Fruit fly (Drosophila melanogaster): ENCODE results near the gene CG14143.

The CG14143 gene

DNA sequence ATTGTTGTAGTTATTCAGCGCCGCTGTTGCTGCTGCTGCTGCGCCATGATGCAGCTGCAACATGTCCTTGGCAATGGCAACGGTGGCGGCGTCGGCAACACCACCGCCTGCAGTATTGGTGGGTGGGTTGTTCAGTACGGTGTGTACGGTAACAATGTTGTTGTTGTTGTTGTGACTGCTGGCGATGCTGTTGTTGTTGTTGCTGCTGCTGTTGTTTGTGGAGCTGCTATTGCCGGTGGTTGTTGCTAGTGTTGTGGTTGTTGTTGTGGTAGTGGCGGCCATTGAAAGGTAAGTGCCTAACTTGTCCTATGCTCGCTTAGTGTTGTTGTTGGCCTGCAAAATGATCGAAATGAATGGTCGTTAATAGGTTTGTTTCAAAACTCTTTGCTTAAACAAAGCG lies 17.1 kb upstream of the CG14143 start:
- no peak for TF ChIP-seq D1 (tag; optimal IDR thresholded peaks at IDR 0.05)
- TF ChIP-seq CG4496 (GFP tag; IDR thresholded peaks at IDR 0.05), result no peak
- TF ChIP-seq CG10348 (GFP tag; IDR thresholded peaks at IDR 0.05), result no peak
- TF ChIP-seq CG32121 (GFP tag; IDR thresholded peaks at IDR 0.05), result no peak
- TF ChIP-seq CG8301 (tag; optimal IDR thresholded peaks at IDR 0.05), result no peak
- TF ChIP-seq Pif1A (GFP tag; optimal IDR thresholded peaks at IDR 0.05), result no peak
- no peak for TF ChIP-seq CG15710 (tag; optimal IDR thresholded peaks at IDR 0.05)
- TF ChIP-seq Snoo (tag; optimal IDR thresholded peaks at IDR 0.05), result no peak
- no peak for TF ChIP-seq CG9948 (tag; optimal IDR thresholded peaks at IDR 0.05)
- no peak for TF ChIP-seq gl (tag; optimal IDR thresholded peaks at IDR 0.05)
- TF ChIP-seq Pif1B (GFP tag; optimal IDR thresholded peaks at IDR 0.05), result no peak
- TF ChIP-seq CG8159 (tag; optimal IDR thresholded peaks at IDR 0.05), result no peak
- TF ChIP-seq fd96Ca (GFP tag; IDR thresholded peaks at IDR 0.05), result no peak
- TF ChIP-seq EcR (GFP tag; optimal IDR thresholded peaks at IDR 0.05), result no peak

DNA sequence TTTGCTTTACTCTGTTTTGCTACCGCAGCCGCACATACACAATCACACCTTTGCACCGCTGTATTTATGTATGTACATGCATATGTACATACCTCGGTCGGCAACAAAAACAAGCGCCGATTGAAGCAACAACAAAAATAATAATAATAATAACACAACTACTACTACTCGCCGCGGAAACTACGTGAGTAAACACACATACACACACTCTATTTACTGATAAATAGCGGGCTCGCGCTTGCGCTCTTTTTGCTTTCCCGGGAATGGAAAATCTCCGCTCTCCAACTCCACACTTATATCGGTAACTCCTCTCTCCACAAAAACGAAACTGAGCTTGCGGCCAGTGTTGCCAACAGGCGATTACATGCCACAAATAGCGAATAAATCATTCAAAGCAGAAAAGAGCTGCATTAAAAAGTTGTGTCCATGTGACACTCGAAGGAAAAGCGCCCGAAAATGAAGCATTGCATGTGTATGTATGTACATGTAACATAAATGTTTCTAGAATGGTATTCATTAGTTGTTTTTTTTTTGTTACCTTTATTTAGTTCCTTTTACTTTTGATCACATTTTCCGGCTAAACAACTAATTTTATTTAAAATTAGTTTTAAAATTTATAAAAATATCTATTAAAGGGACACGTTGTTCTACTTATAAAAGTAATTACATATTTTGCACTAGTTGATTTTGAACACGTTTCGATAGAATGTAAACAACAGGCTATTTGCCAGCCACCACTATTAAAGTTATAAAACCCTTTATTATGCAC lies 16.0 kb upstream of the CG14143 start:
- TF ChIP-seq CG4496 (GFP tag; IDR thresholded peaks at IDR 0.05) (peak; percentile 59; the same call in 2 of the 3 replicates), CG12605 (GFP tag; IDR thresholded peaks at IDR 0.05) (peak; percentile 72), CG14655 (GFP tag; optimal IDR thresholded peaks at IDR 0.05) (peak; percentile 2), Snoo (tag; optimal IDR thresholded peaks at IDR 0.05) (no peak), CG17806 (tag; optimal IDR thresholded peaks at IDR 0.05) (no peak), CG32121 (GFP tag; IDR thresholded peaks at IDR 0.05) (peak; percentile 67), rn (GFP tag; IDR thresholded peaks at IDR 0.05) (no peak), CG34367 (tag; optimal IDR thresholded peaks at IDR 0.05) (no peak), CG10348 (GFP tag; IDR thresholded peaks at IDR 0.05) (no peak), gl (tag; optimal IDR thresholded peaks at IDR 0.05) (peak; percentile 55), Pif1A (GFP tag; optimal IDR thresholded peaks at IDR 0.05) (peak; percentile 42), CG15710 (tag; optimal IDR thresholded peaks at IDR 0.05) (no peak), fd96Ca (GFP tag; IDR thresholded peaks at IDR 0.05) (peak; percentile 69; the same call in 2 of the 3 replicates), CG13204 (GFP tag; optimal IDR thresholded peaks at IDR 0.05) (peak; percentile 64), D1 (tag; optimal IDR thresholded peaks at IDR 0.05) (no peak), Ets98B (GFP tag; IDR thresholded peaks at IDR 0.05) (peak; percentile 65), CG9948 (tag; optimal IDR thresholded peaks at IDR 0.05) (no peak), CG8301 (tag; optimal IDR thresholded peaks at IDR 0.05) (no peak), Pif1B (GFP tag; optimal IDR thresholded peaks at IDR 0.05) (no peak), EcR (GFP tag; optimal IDR thresholded peaks at IDR 0.05) (peak; percentile 29), CG8159 (tag; optimal IDR thresholded peaks at IDR 0.05) (no peak)

DNA sequence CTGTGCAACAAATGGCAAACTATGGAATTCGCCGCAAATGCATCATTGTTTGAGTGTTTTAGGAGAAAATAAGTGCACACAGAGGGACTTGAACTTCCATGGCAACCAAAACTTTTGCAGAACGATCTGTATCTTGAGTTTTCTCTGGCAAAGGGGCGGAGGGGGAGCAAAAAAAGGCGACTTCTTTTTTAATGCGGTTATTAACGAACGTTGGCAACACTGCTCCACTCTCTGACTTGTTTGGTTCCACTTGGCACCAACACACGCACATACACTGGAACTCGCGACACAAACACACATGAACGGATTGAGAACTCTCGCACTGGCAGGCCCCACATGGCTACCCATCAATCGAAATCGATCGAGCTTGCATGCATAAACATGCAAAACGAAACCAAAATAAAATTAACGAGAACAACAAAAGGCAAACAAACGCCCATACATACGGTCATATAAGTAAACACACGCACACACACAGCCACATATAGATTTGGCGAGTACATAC lies 15.3 kb upstream of the CG14143 start:
- no peak for TF ChIP-seq CG15710 (tag; optimal IDR thresholded peaks at IDR 0.05)
- no peak for TF ChIP-seq CG8159 (tag; optimal IDR thresholded peaks at IDR 0.05)
- no peak for TF ChIP-seq CG32121 (GFP tag; IDR thresholded peaks at IDR 0.05)
- TF ChIP-seq rn (GFP tag; IDR thresholded peaks at IDR 0.05), result peak; percentile 46
- TF ChIP-seq fd96Ca (GFP tag; IDR thresholded peaks at IDR 0.05), result peak; percentile 50; the same call in 2 of the 3 replicates
- peak; percentile 29; the same call in 1 of the 2 replicates for TF ChIP-seq Ets98B (GFP tag; IDR thresholded peaks at IDR 0.05)
- TF ChIP-seq CG4496 (GFP tag; IDR thresholded peaks at IDR 0.05), result peak; percentile 60; the same call in 2 of the 3 replicates
- no peak for TF ChIP-seq EcR (GFP tag; optimal IDR thresholded peaks at IDR 0.05)
- TF ChIP-seq CG13204 (GFP tag; optimal IDR thresholded peaks at IDR 0.05), result no peak

DNA sequence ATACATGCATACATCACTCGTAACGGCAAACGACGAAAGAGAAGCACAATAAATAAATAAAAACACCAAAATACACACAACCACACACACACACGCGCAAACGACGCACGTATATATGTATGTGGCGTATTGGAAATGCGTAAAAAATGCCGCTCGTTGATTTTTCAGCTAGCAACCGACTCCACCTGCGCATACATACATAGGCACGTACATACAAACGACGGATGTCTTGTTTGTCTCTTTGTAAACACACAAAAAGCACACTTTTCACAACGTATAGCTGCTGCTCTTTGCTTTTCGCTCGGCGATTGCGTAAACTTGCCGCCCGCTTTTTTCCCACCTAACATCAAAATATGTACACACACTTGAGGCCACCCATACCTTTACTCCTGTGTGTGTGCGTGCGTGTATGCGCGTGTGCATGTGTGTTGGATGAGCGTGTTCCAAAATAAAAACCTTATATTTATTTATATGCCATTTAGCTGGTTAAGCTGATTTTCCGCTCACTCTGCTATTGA lies 14.8 kb upstream of the CG14143 start:
- TF ChIP-seq Ets98B (GFP tag; IDR thresholded peaks at IDR 0.05), result no peak

DNA sequence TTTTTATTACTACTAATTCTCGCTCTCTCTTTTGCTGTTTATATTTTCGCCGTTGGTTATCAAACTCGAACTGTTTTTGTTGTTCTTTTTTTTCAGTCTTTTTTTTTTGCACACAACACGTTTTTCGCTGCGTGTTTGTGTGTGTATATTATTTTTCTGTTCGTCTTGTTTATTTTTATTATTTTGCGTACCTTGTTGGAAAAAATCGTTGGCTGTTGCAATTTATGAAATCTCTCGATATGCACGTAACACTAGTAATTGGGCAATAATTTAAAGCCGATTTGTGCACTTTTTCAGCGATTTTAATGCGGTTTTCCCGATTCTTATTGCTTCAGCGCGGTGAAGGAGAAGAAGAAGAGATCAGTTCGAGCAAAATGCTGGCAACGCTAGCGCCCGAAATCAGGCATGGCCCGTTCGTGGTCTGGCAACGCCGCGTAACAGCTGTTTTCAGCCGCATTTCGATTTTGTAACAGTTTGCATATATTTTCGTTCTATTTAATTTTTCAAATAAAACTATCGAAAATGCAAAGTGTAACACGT lies 14.3 kb upstream of the CG14143 start, which contains the start of the genes FoxK and mRpL2:
TSS of gene FoxK (minus strand) at position 365 of the 540 bp plus-strand sequence.
TSS of gene mRpL2 (plus strand) at position 429 of the 540 bp plus-strand sequence.
- TF ChIP-seq CG34367 (tag; optimal IDR thresholded peaks at IDR 0.05) (peak; percentile 87), CG13204 (GFP tag; optimal IDR thresholded peaks at IDR 0.05) (peak; percentile 89), CG10348 (GFP tag; IDR thresholded peaks at IDR 0.05) (no peak), EcR (GFP tag; optimal IDR thresholded peaks at IDR 0.05) (peak; percentile 17), CG15710 (tag; optimal IDR thresholded peaks at IDR 0.05) (peak; percentile 84), CG17806 (tag; optimal IDR thresholded peaks at IDR 0.05) (peak; percentile 74), D1 (tag; optimal IDR thresholded peaks at IDR 0.05) (peak; percentile 43), fd96Ca (GFP tag; IDR thresholded peaks at IDR 0.05) (peak; percentile 69; the same call in 1 of the 3 replicates), CG9948 (tag; optimal IDR thresholded peaks at IDR 0.05) (peak; percentile 66), CG8301 (tag; optimal IDR thresholded peaks at IDR 0.05) (peak; percentile 82), CG32121 (GFP tag; IDR thresholded peaks at IDR 0.05) (peak; percentile 63; the same call in 1 of the 2 replicates), CG8159 (tag; optimal IDR thresholded peaks at IDR 0.05) (peak; percentile 84), Pif1B (GFP tag; optimal IDR thresholded peaks at IDR 0.05) (peak; percentile 92), Ets98B (GFP tag; IDR thresholded peaks at IDR 0.05) (peak; percentile 76), CG12605 (GFP tag; IDR thresholded peaks at IDR 0.05) (peak; percentile 90), CG14655 (GFP tag; optimal IDR thresholded peaks at IDR 0.05) (peak; percentile 89), Snoo (tag; optimal IDR thresholded peaks at IDR 0.05) (peak; percentile 68), Pif1A (GFP tag; optimal IDR thresholded peaks at IDR 0.05) (peak; percentile 91), rn (GFP tag; IDR thresholded peaks at IDR 0.05) (peak; percentile 39; the same call in 1 of the 2 replicates), CG4496 (GFP tag; IDR thresholded peaks at IDR 0.05) (peak; percentile 80), gl (tag; optimal IDR thresholded peaks at IDR 0.05) (peak; percentile 95)
